Comparison of ENCODE assay signal across 3 worm cellular contexts in the genomic region with DNA sequence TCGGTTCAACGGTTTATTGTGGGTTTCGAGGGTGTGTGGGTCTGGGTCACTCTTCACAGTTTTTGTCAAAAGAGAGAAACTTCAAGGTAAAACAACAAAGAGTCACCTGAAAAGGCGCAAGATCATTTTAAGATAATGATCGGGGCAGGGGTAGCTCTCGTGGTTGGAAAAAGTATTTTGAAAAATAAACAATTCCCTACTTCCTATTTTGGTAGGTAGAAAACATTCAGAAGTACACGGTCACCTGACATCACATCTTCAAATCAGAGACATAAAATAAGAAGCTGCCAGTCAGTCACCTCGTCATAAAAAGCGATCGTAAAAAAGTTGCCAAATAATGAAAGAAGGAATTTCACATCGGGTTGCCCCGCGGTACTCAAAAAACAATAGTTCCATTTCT.
TF ChIP-seq lines count a peak whose summit lies in the region.

No protein-coding gene starts in this region.

TF ChIP-seq in whole organism, L1 larva, 84 proteins besides CTCF, POLR2A, EP300 and RAD21:
- TF ChIP-seq C34B4.2 (tag; optimal IDR thresholded peaks at IDR 0.05; lab: Kevin White, UChicago): no peak
- TF ChIP-seq ceh-63 (GFP tag; optimal IDR thresholded peaks at IDR 0.05; lab: Kevin White, UChicago): no peak
- peak; percentile 71 for TF ChIP-seq nhr-85 (tag; lab: Kevin White, UChicago)
- peak; percentile 14 for TF ChIP-seq lin-14 (GFP tag; optimal IDR thresholded peaks at IDR 0.05; lab: Kevin White, UChicago)
- no peak for TF ChIP-seq lin-39 (tag; optimal IDR thresholded peaks at IDR 0.05; lab: Kevin White, UChicago)
- TF ChIP-seq efl-1 (optimal IDR thresholded peaks at IDR 0.05; lab: Kevin White, UChicago): no peak
- peak in 1 of 2 experiments; percentile 58 for TF ChIP-seq efl-1 (GFP tag; optimal IDR thresholded peaks at IDR 0.05 in 1 of 2; lab: Kevin White, UChicago)

TF ChIP-seq in whole organism, L2 larva, 48 proteins besides CTCF, POLR2A, EP300 and RAD21:
- TF ChIP-seq nhr-25 (tag; optimal IDR thresholded peaks at IDR 0.05; lab: Kevin White, UChicago): peak; percentile 31
- TF ChIP-seq nhr-6 (tag; optimal IDR thresholded peaks at IDR 0.05; lab: Kevin White, UChicago): no peak
- TF ChIP-seq sma-9 (GFP tag; optimal IDR thresholded peaks at IDR 0.05; lab: Kevin White, UChicago): no peak
- TF ChIP-seq sma-9 (tag; optimal IDR thresholded peaks at IDR 0.05; lab: Kevin White, UChicago): no peak
- no peak for TF ChIP-seq blmp-1 (tag; optimal IDR thresholded peaks at IDR 0.05; lab: Kevin White, UChicago; ENCODE audit: insufficient read depth)
- peak; percentile 56 for TF ChIP-seq ceh-16 (tag; optimal IDR thresholded peaks at IDR 0.05; lab: Kevin White, UChicago)
- TF ChIP-seq ama-1 (optimal IDR thresholded peaks at IDR 0.05; lab: Kevin White, UChicago): no peak
- TF ChIP-seq sma-3 (GFP tag; optimal IDR thresholded peaks at IDR 0.05; lab: Kevin White, UChicago): no peak
- no peak for TF ChIP-seq ceh-82 (tag; optimal IDR thresholded peaks at IDR 0.05; lab: Kevin White, UChicago)
- no peak for TF ChIP-seq mdl-1 (tag; optimal IDR thresholded peaks at IDR 0.05; lab: Kevin White, UChicago)
- no peak for TF ChIP-seq nhr-11 (tag; optimal IDR thresholded peaks at IDR 0.05; lab: Kevin White, UChicago)

TF ChIP-seq in whole organism, L3 larva, 47 proteins besides CTCF, POLR2A, EP300 and RAD21:
- no peak for TF ChIP-seq nhr-25 (tag; optimal IDR thresholded peaks at IDR 0.05; lab: Kevin White, UChicago)
- peak; percentile 38 for TF ChIP-seq elt-1 (tag; optimal IDR thresholded peaks at IDR 0.05; lab: Kevin White, UChicago)
